Fruit fly (Drosophila melanogaster) whole organism, embryonic: ENCODE results near the gene CG32797.
A peak's percentile ranks its signal among the peaks of the same experiment; 100 is the strongest.

Source experiments
- BEAF-32 ChIP-seq: fragments of 200-800 bp; sonication (Bioruptor generic); optimal IDR thresholded peaks from 3 replicates; lab custom pipeline; 2017; ENCODE audit warnings: missing biosample characterization, missing genetic modification characterization, mild to moderate bottlenecking, moderate library complexity, missing genetic modification reagents
- CG10147 ChIP-seq: fragments of 200-800 bp; sonication (Bioruptor generic); optimal IDR thresholded peaks from 2 replicates; lab custom pipeline; 2019; ENCODE audit warnings: missing biosample characterization, mild to moderate bottlenecking, missing genetic modification characterization, moderate library complexity
- CG10462 ChIP-seq: fragments of 200-800 bp; sonication (Bioruptor generic); optimal IDR thresholded peaks from 2 replicates; lab custom pipeline; 2016; ENCODE audit warnings: missing biosample characterization, missing genetic modification characterization
- CG11696 ChIP-seq: fragments of 200-800 bp; sonication (Bioruptor generic); IDR thresholded peaks from 2 replicates; pipeline ENCODE4 v1.3.6; 2022; ENCODE audit warnings: missing biosample characterization, missing genetic modification characterization
- CG12104 ChIP-seq: fragments of 200-800 bp; sonication (Bioruptor generic); optimal IDR thresholded peaks from 3 replicates; lab custom pipeline; 2016; ENCODE audit warnings: missing biosample characterization, missing genetic modification characterization
- CG12659 ChIP-seq: fragments of 200-800 bp; sonication (Bioruptor generic); optimal IDR thresholded peaks from 3 replicates; lab custom pipeline; 2017; ENCODE audit warnings: mild to moderate bottlenecking, missing biosample characterization, missing genetic modification reagents, missing genetic modification characterization
- CG14860 ChIP-seq: fragments of 200-800 bp; sonication (Bioruptor generic); IDR thresholded peaks from 3 replicates; pipeline ENCODE4 v1.3.6; 2022; ENCODE audit warnings: missing biosample characterization, missing genetic modification characterization; ENCODE audit not compliant: partially characterized antibody
- CG15514 ChIP-seq: fragments of 200-800 bp; sonication (Bioruptor generic); optimal IDR thresholded peaks from 3 replicates; lab custom pipeline; 2017; ENCODE audit warnings: missing biosample characterization, missing genetic modification characterization, mild to moderate bottlenecking, moderate library complexity, missing genetic modification reagents
- CG15601 ChIP-seq: fragments of 200-800 bp; sonication (Bioruptor generic); optimal IDR thresholded peaks from 3 replicates; lab custom pipeline; 2019; ENCODE audit warnings: missing biosample characterization, mild to moderate bottlenecking, missing genetic modification characterization, moderate library complexity
- CG1602 ChIP-seq: fragments of 200-800 bp; sonication (Bioruptor generic); optimal IDR thresholded peaks from 3 replicates; lab custom pipeline; 2016; ENCODE audit warnings: missing biosample characterization, missing genetic modification characterization
- CG1603 ChIP-seq: fragments of 200-800 bp; sonication (Bioruptor generic); optimal IDR thresholded peaks from 2 replicates; lab custom pipeline; 2019; ENCODE audit warnings: missing biosample characterization, mild to moderate bottlenecking, missing genetic modification characterization, moderate library complexity
- CG18764 ChIP-seq: fragments of 200-800 bp; sonication (Bioruptor generic); optimal IDR thresholded peaks from 3 replicates; lab custom pipeline; 2016; ENCODE audit warnings: missing biosample characterization, missing genetic modification characterization
- CG3281 ChIP-seq: fragments of 200-800 bp; sonication (Bioruptor generic); optimal IDR thresholded peaks from 3 replicates; lab custom pipeline; 2017; ENCODE audit warnings: missing biosample characterization, mild to moderate bottlenecking, missing genetic modification characterization
- CG33213 ChIP-seq: fragments of 200-800 bp; sonication (Bioruptor generic); optimal IDR thresholded peaks from 3 replicates; lab custom pipeline; 2016; ENCODE audit warnings: missing biosample characterization, missing genetic modification characterization
- CG4360 ChIP-seq: fragments of 200-800 bp; sonication (Bioruptor generic); IDR thresholded peaks from 2 replicates; pipeline ENCODE4 v1.3.6; 2022; ENCODE audit warnings: missing biosample characterization, missing genetic modification characterization
- CG6175 ChIP-seq: fragments of 200-800 bp; sonication (Bioruptor generic); IDR thresholded peaks from 3 replicates; pipeline ENCODE4 v1.3.6; 2022; ENCODE audit warnings: missing biosample characterization, missing genetic modification characterization
- CG6683 ChIP-seq: fragments of 200-800 bp; sonication (Bioruptor generic); optimal IDR thresholded peaks from 2 replicates; lab custom pipeline; 2017; ENCODE audit warnings: missing biosample characterization, mild to moderate bottlenecking, missing genetic modification characterization, missing genetic modification reagents
- CG8388 ChIP-seq: fragments of 200-800 bp; sonication (Bioruptor generic); optimal IDR thresholded peaks from 2 replicates; lab custom pipeline; 2019; ENCODE audit warnings: missing biosample characterization, mild to moderate bottlenecking, missing genetic modification characterization, moderate library complexity
- CG8924 ChIP-seq: fragments of 200-800 bp; optimal IDR thresholded peaks from 3 replicates; lab custom pipeline; 2019; ENCODE audit warnings: missing biosample characterization, mild to moderate bottlenecking, missing genetic modification characterization, moderate library complexity
- CG9437 ChIP-seq: fragments of 200-800 bp; sonication (Bioruptor generic); optimal IDR thresholded peaks from 2 replicates; lab custom pipeline; 2018; ENCODE audit warnings: missing biosample characterization, mild to moderate bottlenecking, missing genetic modification characterization
- Doc3 ChIP-seq: fragments of 200-800 bp; sonication (Bioruptor generic); IDR thresholded peaks from 3 replicates; pipeline ENCODE4 v1.3.6; 2022; ENCODE audit warnings: missing biosample characterization, missing genetic modification characterization; ENCODE audit not compliant: partially characterized antibody
- Dp ChIP-seq: fragments of 200-800 bp; sonication (Bioruptor generic); optimal IDR thresholded peaks from 2 replicates; lab custom pipeline; 2018; ENCODE audit warnings: missing biosample characterization, mild to moderate bottlenecking, missing genetic modification characterization, moderate library complexity
- ERR ChIP-seq: fragments of 200-800 bp; sonication (Bioruptor generic); optimal IDR thresholded peaks from 2 replicates; lab custom pipeline; 2016; ENCODE audit warnings: missing biosample characterization, missing genetic modification characterization
- Ets97D ChIP-seq: fragments of 200-800 bp; sonication (Bioruptor generic); optimal IDR thresholded peaks from 3 replicates; lab custom pipeline; 2016; ENCODE audit warnings: missing biosample characterization, missing genetic modification characterization
- Hmr ChIP-seq: fragments of 200-800 bp; sonication (Bioruptor generic); optimal IDR thresholded peaks from 3 replicates; lab custom pipeline; 2017; ENCODE audit warnings: mild to moderate bottlenecking, missing biosample characterization, missing genetic modification reagents, missing genetic modification characterization
- Lhr ChIP-seq: fragments of 200-800 bp; sonication (Bioruptor generic); optimal IDR thresholded peaks from 3 replicates; lab custom pipeline; 2017; ENCODE audit warnings: mild to moderate bottlenecking, missing biosample characterization, missing genetic modification reagents, missing genetic modification characterization
- MBD-R2 ChIP-seq: fragments of 200-800 bp; sonication (Bioruptor generic); IDR thresholded peaks from 2 replicates; pipeline ENCODE4 v1.3.6; 2022; ENCODE audit warnings: missing biosample characterization, missing genetic modification characterization
- MTF-1 ChIP-seq: fragments of 200-800 bp; sonication (Bioruptor generic); optimal IDR thresholded peaks from 2 replicates; lab custom pipeline; 2018; ENCODE audit warnings: missing biosample characterization, mild to moderate bottlenecking, missing genetic modification characterization, borderline replicate concordance
- Mad ChIP-seq: fragments of 200-800 bp; sonication (Bioruptor generic); optimal IDR thresholded peaks from 2 replicates; lab custom pipeline; 2016; ENCODE audit warnings: missing biosample characterization, missing genetic modification characterization
- Myb ChIP-seq: fragments of 200-800 bp; sonication (Bioruptor generic); optimal IDR thresholded peaks from 2 replicates; lab custom pipeline; 2016; ENCODE audit warnings: missing biosample characterization, missing genetic modification characterization
- Ptx1 ChIP-seq: fragments of 200-800 bp; sonication (Bioruptor generic); IDR thresholded peaks from 2 replicates; pipeline ENCODE4 v1.3.6; 2022; ENCODE audit warnings: missing biosample characterization, missing genetic modification characterization
- Sin3A ChIP-seq: fragments of >200 bp; optimal IDR thresholded peaks from 2 replicates; lab custom pipeline; 2018
- Trl ChIP-seq, 3 experiments: fragments of >200 bp in 2 of 3; fragments of 200-800 bp in 1 of 3; sonication (Bioruptor generic) in 1 of 3; optimal IDR thresholded peaks; 2 replicates in 1 of 3; 3 replicates in 2 of 3; lab custom pipeline; 2016 to 2017; ENCODE audit warnings: missing biosample characterization in 1 of 3, missing genetic modification characterization in 1 of 3
- YL-1 ChIP-seq: fragments of 200-800 bp; sonication (Bioruptor generic); optimal IDR thresholded peaks from 3 replicates; lab custom pipeline; 2017; ENCODE audit warnings: missing biosample characterization, mild to moderate bottlenecking, missing genetic modification characterization
- aop ChIP-seq: fragments of 200-800 bp; sonication (Bioruptor generic); IDR thresholded peaks from 2 replicates; pipeline ENCODE4 v1.3.6; 2022; ENCODE audit warnings: missing biosample characterization, missing genetic modification characterization
- bbx ChIP-seq: fragments of 200-800 bp; sonication (Bioruptor generic); IDR thresholded peaks from 2 replicates; pipeline ENCODE4 v1.3.6; 2022; ENCODE audit warnings: missing biosample characterization, missing genetic modification characterization; ENCODE audit not compliant: partially characterized antibody
- cato ChIP-seq: fragments of 200-800 bp; sonication (Bioruptor generic); optimal IDR thresholded peaks from 2 replicates; lab custom pipeline; 2016; ENCODE audit warnings: missing biosample characterization, missing genetic modification characterization, borderline replicate concordance
- crp ChIP-seq, 2 experiments: fragments of 200-800 bp; sonication (Bioruptor generic); optimal IDR thresholded peaks; 2 replicates in 1 of 2; 3 replicates in 1 of 2; lab custom pipeline; 2017; ENCODE audit warnings: missing biosample characterization in 2 of 2, missing genetic modification characterization in 2 of 2, mild to moderate bottlenecking in 1 of 2, moderate library complexity in 1 of 2
- fru ChIP-seq: fragments of >200 bp; optimal IDR thresholded peaks from 2 replicates; lab custom pipeline; 2017
- gsb-n ChIP-seq: fragments of 200-800 bp; sonication (Bioruptor generic); optimal IDR thresholded peaks from 3 replicates; lab custom pipeline; 2018; ENCODE audit warnings: missing biosample characterization, mild to moderate bottlenecking, missing genetic modification characterization
- her ChIP-seq: fragments of 200-800 bp; sonication (Bioruptor generic); optimal IDR thresholded peaks from 2 replicates; lab custom pipeline; 2016; ENCODE audit warnings: missing biosample characterization, missing genetic modification characterization
- inv ChIP-seq: fragments of 200-800 bp; sonication (Bioruptor generic); IDR thresholded peaks from 2 replicates; pipeline ENCODE4 v1.3.6; 2022; ENCODE audit warnings: missing biosample characterization, missing genetic modification characterization; ENCODE audit not compliant: partially characterized antibody
- jumu ChIP-seq: fragments of 200-800 bp; sonication (Bioruptor generic); optimal IDR thresholded peaks from 3 replicates; lab custom pipeline; 2016; ENCODE audit warnings: missing biosample characterization, missing genetic modification characterization
- klu ChIP-seq: fragments of 200-800 bp; sonication (Bioruptor generic); IDR thresholded peaks from 2 replicates; pipeline ENCODE4 v1.3.6; 2022; ENCODE audit warnings: missing biosample characterization, missing genetic modification characterization
- kni ChIP-seq: fragments of 200-800 bp; sonication (Bioruptor generic); optimal IDR thresholded peaks from 3 replicates; lab custom pipeline; 2017; ENCODE audit warnings: mild to moderate bottlenecking, missing biosample characterization, missing genetic modification reagents, missing genetic modification characterization
- mld ChIP-seq: fragments of 200-800 bp; sonication (Bioruptor generic); IDR thresholded peaks from 3 replicates; pipeline ENCODE4 v1.3.6; 2022; ENCODE audit warnings: missing biosample characterization, missing genetic modification characterization; ENCODE audit not compliant: partially characterized antibody
- org-1 ChIP-seq: fragments of 200-800 bp; sonication (Bioruptor generic); optimal IDR thresholded peaks from 2 replicates; lab custom pipeline; 2017; ENCODE audit warnings: missing biosample characterization, missing genetic modification characterization
- psq ChIP-seq: fragments of 200-800 bp; sonication (Bioruptor generic); optimal IDR thresholded peaks from 2 replicates; lab custom pipeline; 2017; ENCODE audit warnings: missing biosample characterization, missing genetic modification characterization
- sd ChIP-seq: fragments of 200-800 bp; sonication (Bioruptor generic); optimal IDR thresholded peaks from 3 replicates; lab custom pipeline; 2018; ENCODE audit warnings: missing biosample characterization, mild to moderate bottlenecking, missing genetic modification characterization, moderate library complexity
- sug ChIP-seq: fragments of 200-800 bp; optimal IDR thresholded peaks from 2 replicates; lab custom pipeline; 2019; ENCODE audit warnings: missing biosample characterization, mild to moderate bottlenecking, missing genetic modification characterization, moderate library complexity

CG32797 gene

dm6 chrX:2443798-2444197 lies 18.1 kb upstream of the CG32797 start, which contains the start of gene tko (continued):
- no peak for TF ChIP-seq ERR (GFP tag; lab: Kevin White, UChicago)
- no peak for TF ChIP-seq CG18764 (GFP tag; lab: Kevin White, UChicago)
- peak; percentile 52 for TF ChIP-seq Hmr (GFP tag; lab: Kevin White, UChicago)
- TF ChIP-seq Myb = peak; percentile 91
- TF ChIP-seq CG8924 = no peak
- TF ChIP-seq psq (GFP tag; lab: Kevin White, UChicago) = no peak
- TF ChIP-seq jumu (GFP tag; lab: Kevin White, UChicago) = no peak
- TF ChIP-seq fru (lab: Kevin White, UChicago) = no peak
- TF ChIP-seq Ets97D = peak; percentile 93
- TF ChIP-seq CG10147 (GFP tag; lab: Kevin White, UChicago) = no peak
- TF ChIP-seq CG1603 (tag; lab: Kevin White, UChicago) = peak; percentile 88
- TF ChIP-seq sd = no peak
- peak; percentile 96 for TF ChIP-seq bbx (GFP tag; lab: Robert Waterston, UW)
- no peak for TF ChIP-seq CG10462 (GFP tag; lab: Kevin White, UChicago)
- peak; percentile 23 for TF ChIP-seq her (GFP tag; lab: Kevin White, UChicago)
- TF ChIP-seq sug (tag; lab: Kevin White, UChicago) = no peak
- TF ChIP-seq Trl (optimal IDR thresholded peaks at IDR 0.05; lab: Kevin White, UChicago) = no peak
- TF ChIP-seq Trl (GFP tag; optimal IDR thresholded peaks at IDR 0.05; lab: Kevin White, UChicago) = no peak
- no peak for TF ChIP-seq org-1 (GFP tag; lab: Kevin White, UChicago)
- TF ChIP-seq CG15514 (GFP tag; lab: Kevin White, UChicago) = peak; percentile 80
- TF ChIP-seq CG6175 (GFP tag; lab: Robert Waterston, UW) = no peak
- no peak for TF ChIP-seq Ptx1
- TF ChIP-seq BEAF-32 (GFP tag; lab: Kevin White, UChicago) = peak; percentile 98
- no peak for TF ChIP-seq CG8388 (GFP tag; lab: Kevin White, UChicago)
- TF ChIP-seq MBD-R2 (GFP tag; lab: Robert Waterston, UW) = peak; percentile 93
- TF ChIP-seq Doc3 (GFP tag; lab: Robert Waterston, UW) = peak; percentile 82
- TF ChIP-seq cato (GFP tag; lab: Kevin White, UChicago) = no peak
- TF ChIP-seq CG15601 (tag; lab: Kevin White, UChicago) = peak; percentile 14
- peak; percentile 91 for TF ChIP-seq Dp (GFP tag; lab: Kevin White, UChicago)
- no peak for TF ChIP-seq gsb-n (tag; lab: Kevin White, UChicago)
- peak; percentile 84 for TF ChIP-seq CG14860 (GFP tag; lab: Robert Waterston, UW)
- peak; percentile 96 for TF ChIP-seq inv (GFP tag; lab: Robert Waterston, UW)
- peak; percentile 19 for TF ChIP-seq Mad (GFP tag; lab: Kevin White, UChicago)
- TF ChIP-seq CG3281 (GFP tag; lab: Kevin White, UChicago) = no peak
- TF ChIP-seq crp (GFP tag; optimal IDR thresholded peaks at IDR 0.05; lab: Kevin White, UChicago) = peak; percentile 88 to 99
- TF ChIP-seq CG1602 (GFP tag; lab: Kevin White, UChicago) = peak; percentile 10
- TF ChIP-seq klu (GFP tag; lab: Robert Waterston, UW) = no peak
- TF ChIP-seq aop (GFP tag; lab: Robert Waterston, UW) = no peak
- no peak for TF ChIP-seq CG11696
- TF ChIP-seq CG33213 = peak; percentile 62
- TF ChIP-seq CG6683 (GFP tag; lab: Kevin White, UChicago) = no peak
- TF ChIP-seq YL-1 (GFP tag; lab: Kevin White, UChicago) = peak; percentile 41
- no peak for TF ChIP-seq CG12104
- TF ChIP-seq mld (GFP tag; lab: Robert Waterston, UW) = peak; percentile 78; the same call in 2 of the 3 replicates
- no peak for TF ChIP-seq CG4360 (GFP tag; lab: Robert Waterston, UW)
- peak; percentile 48 for TF ChIP-seq CG12659 (GFP tag; lab: Kevin White, UChicago)
- no peak for TF ChIP-seq CG9437 (GFP tag; lab: Kevin White, UChicago)
- peak; percentile 47 for TF ChIP-seq Sin3A (lab: Kevin White, UChicago)
- TF ChIP-seq kni (GFP tag; lab: Kevin White, UChicago) = no peak
- no peak for TF ChIP-seq MTF-1 (GFP tag; lab: Kevin White, UChicago)
- TF ChIP-seq Lhr = peak; percentile 77
